Fruit fly (Drosophila melanogaster): ENCODE data around the gene CG14234.

DNA sequence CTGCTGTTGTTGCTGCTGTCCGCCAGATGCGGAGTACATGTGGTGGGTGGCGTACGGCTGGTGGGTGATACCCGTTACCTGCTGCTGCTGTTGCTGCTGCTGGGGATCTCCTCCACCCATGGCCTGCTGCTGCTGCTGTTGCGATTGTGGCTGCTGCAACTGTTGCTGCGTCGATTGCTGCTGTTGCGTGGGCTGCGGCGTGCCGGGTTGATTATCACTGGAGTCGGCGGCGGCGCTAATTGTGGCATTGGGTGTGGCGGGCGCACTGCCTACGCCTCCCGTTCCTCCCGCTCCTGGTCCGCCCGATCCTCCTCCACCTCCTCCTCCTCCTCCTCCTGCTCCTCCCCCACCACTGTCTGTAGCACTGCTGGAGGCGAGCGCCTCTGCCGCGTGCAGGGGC lies 46.5 kb downstream of the CG14234 start:
- TF ChIP-seq h (optimal IDR thresholded peaks at IDR 0.05): no peak
- TF ChIP-seq ttk (optimal IDR thresholded peaks at IDR 0.05): no peak

Data from Kc167 (cell line).